Worm (Caenorhabditis elegans) whole organism, early embryonic: Measurements from ENCODE around the gene T26H5.8.

Experiments used
- B0310.2 ChIP-seq: sonication (generic microtip); optimal IDR thresholded peaks from 2 replicates; lab custom pipeline; 2016; ENCODE audit warnings: mild to moderate bottlenecking, missing genetic modification characterization, missing compliant biosample characterization
- aly-1 ChIP-seq: sonication (generic microtip); optimal IDR thresholded peaks from 2 replicates; lab custom pipeline; 2016; ENCODE audit warnings: missing genetic modification characterization, missing compliant biosample characterization
- ama-1 ChIP-seq: fragments of 150-350 bp; optimal IDR thresholded peaks from 2 replicates; lab custom pipeline; 2014
- ceh-13 ChIP-seq: fragments of 200-800 bp; sonication (Bioruptor generic); optimal IDR thresholded peaks from 2 replicates; lab custom pipeline; 2018; ENCODE audit warnings: mild to moderate bottlenecking, missing genetic modification characterization, missing compliant biosample characterization
- ceh-36 ChIP-seq: sonication (generic microtip); optimal IDR thresholded peaks from 2 replicates; lab custom pipeline; 2016; ENCODE audit warnings: missing genetic modification characterization, inconsistent platforms, missing compliant biosample characterization
- ets-7 ChIP-seq: sonication (generic microtip); optimal IDR thresholded peaks from 2 replicates; lab custom pipeline; 2016; ENCODE audit warnings: missing genotype, missing genetic modification characterization, missing compliant biosample characterization
- flt-1 ChIP-seq: fragments of 200-800 bp; sonication (Bioruptor generic); IDR thresholded peaks from 2 replicates; pipeline ENCODE4 v1.3.6; 2022; ENCODE audit warnings: missing genetic modification characterization, missing compliant biosample characterization
- hmg-4 ChIP-seq: fragments of 200-800 bp; sonication (Bioruptor generic); optimal IDR thresholded peaks from 2 replicates; lab custom pipeline; 2018; ENCODE audit warnings: mild to moderate bottlenecking, missing genetic modification characterization, missing compliant biosample characterization
- hnd-1 ChIP-seq: sonication (generic microtip); optimal IDR thresholded peaks from 2 replicates; lab custom pipeline; 2016; ENCODE audit warnings: missing genetic modification characterization, missing compliant biosample characterization
- scrt-1 ChIP-seq: fragments of 200-800 bp; sonication (Bioruptor generic); IDR thresholded peaks from 2 replicates; pipeline ENCODE4 v1.3.6; 2022; ENCODE audit warnings: missing genetic modification characterization, missing compliant biosample characterization
- sea-1 ChIP-seq: fragments of 200-800 bp; sonication (Bioruptor generic); conservative IDR thresholded peaks from 2 replicates; pipeline ENCODE4 v1.3.6; 2022; ENCODE audit warnings: missing genetic modification characterization, missing compliant biosample characterization
- tbx-11 ChIP-seq: fragments of 200-800 bp; sonication (Bioruptor generic); IDR thresholded peaks from 2 replicates; pipeline ENCODE4 v1.3.6; 2022; ENCODE audit warnings: missing genetic modification characterization, missing compliant biosample characterization
- tbx-37 ChIP-seq: fragments of 200-800 bp; sonication (Bioruptor generic); conservative IDR thresholded peaks from 2 replicates; pipeline ENCODE4 v1.3.6; 2022; ENCODE audit warnings: missing genetic modification reagents, missing genetic modification characterization, missing compliant biosample characterization
- tra-4 ChIP-seq: sonication (generic microtip); optimal IDR thresholded peaks from 2 replicates; lab custom pipeline; 2017; ENCODE audit warnings: missing genetic modification characterization, missing compliant biosample characterization

DNA sequence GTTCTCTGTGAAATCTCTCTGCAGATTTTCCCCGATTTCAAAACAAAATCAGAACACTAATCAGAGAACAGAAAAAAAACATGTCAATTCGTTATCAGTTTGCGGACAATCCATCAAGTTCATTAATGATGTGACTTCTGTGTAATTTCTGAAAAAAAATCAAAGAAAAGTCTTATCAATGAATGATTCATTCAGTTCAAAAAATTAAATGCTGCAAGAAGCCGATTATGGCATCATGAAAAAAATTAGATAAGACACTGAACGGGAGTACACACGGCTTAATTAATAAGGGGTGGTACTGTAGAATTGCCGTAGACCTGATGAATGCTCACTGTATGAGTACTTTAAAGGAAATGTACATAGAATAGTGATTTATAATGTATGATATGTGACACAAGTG, 3.6 kb upstream of the T26H5.8 start:
- TF ChIP-seq B0310.2 (tag; lab: Kevin White, UChicago) (no peak), ama-1 (lab: Kevin White, UChicago) (no peak), sea-1 (GFP tag; lab: Robert Waterston, UW) (no peak), aly-1 (tag; lab: Kevin White, UChicago) (no peak), ets-7 (tag; lab: Kevin White, UChicago) (no peak), scrt-1 (GFP tag; lab: Robert Waterston, UW) (no peak), tbx-37 (GFP tag; lab: Robert Waterston, UW) (no peak), tbx-11 (no peak), hnd-1 (no peak), flt-1 (GFP tag; lab: Robert Waterston, UW) (no peak), ceh-36 (no peak), ceh-13 (GFP tag; lab: Kevin White, UChicago) (no peak), hmg-4 (GFP tag; lab: Kevin White, UChicago) (no peak), tra-4 (tag; lab: Kevin White, UChicago) (no peak)
